Worm (Caenorhabditis elegans): Measurements from ENCODE around the gene smgl-2.

- no peak for TF ChIP-seq nfya-1 (tag; optimal IDR thresholded peaks at IDR 0.05)
- no peak for TF ChIP-seq pha-4 (tag; optimal IDR thresholded peaks at IDR 0.05)
- no peak for TF ChIP-seq ceh-30 (tag; optimal IDR thresholded peaks at IDR 0.05)
- no peak for TF ChIP-seq ceh-34 (tag; optimal IDR thresholded peaks at IDR 0.05)
- no peak for TF ChIP-seq ref-2 (tag; optimal IDR thresholded peaks at IDR 0.05)
- no peak for TF ChIP-seq pag-3 (tag; optimal IDR thresholded peaks at IDR 0.05; ENCODE audit: borderline replicate concordance)
- TF ChIP-seq sox-4 (tag; optimal IDR thresholded peaks at IDR 0.05): no peak
- no peak for TF ChIP-seq dve-1 (tag; optimal IDR thresholded peaks at IDR 0.05)
- TF ChIP-seq pros-1 (tag; optimal IDR thresholded peaks at IDR 0.05): no peak
- TF ChIP-seq lin-11 (tag; optimal IDR thresholded peaks at IDR 0.05): no peak
- TF ChIP-seq ztf-16 (tag; optimal IDR thresholded peaks at IDR 0.05): no peak
Measured at ce11 chrIV:3710737-3711136, 15.2 kb upstream of the smgl-2 start.
